Fruit fly (Drosophila melanogaster) whole organism, adult: ENCODE results near the gene Tmf.

Experiments
- CG12768 ChIP-seq: fragments of 200-800 bp; sonication (Bioruptor generic); optimal IDR thresholded peaks from 2 replicates; lab custom pipeline; 2017; ENCODE audit warnings: missing biosample characterization, missing genetic modification characterization, mild to moderate bottlenecking, moderate library complexity, missing genetic modification reagents
- CG14711 ChIP-seq: fragments of 200-800 bp; sonication (Bioruptor generic); optimal IDR thresholded peaks from 2 replicates; lab custom pipeline; 2018; ENCODE audit warnings: missing biosample characterization, mild to moderate bottlenecking, missing genetic modification characterization, moderate library complexity
- CG5204 ChIP-seq: fragments of 200-800 bp; sonication (Bioruptor generic); optimal IDR thresholded peaks from 2 replicates; lab custom pipeline; 2016; ENCODE audit warnings: missing biosample characterization, missing genetic modification characterization
- CG7101 ChIP-seq: fragments of 200-800 bp; sonication (Bioruptor generic); optimal IDR thresholded peaks from 2 replicates; lab custom pipeline; 2018; ENCODE audit warnings: missing biosample characterization, mild to moderate bottlenecking, missing genetic modification characterization, moderate library complexity
- Hr96 ChIP-seq: fragments of 200-800 bp; sonication (Bioruptor generic); optimal IDR thresholded peaks from 2 replicates; lab custom pipeline; 2016; ENCODE audit warnings: missing biosample characterization, missing genetic modification characterization
- Mnt ChIP-seq: fragments of 200-800 bp; sonication (Bioruptor generic); optimal IDR thresholded peaks from 2 replicates; lab custom pipeline; 2016; ENCODE audit warnings: missing biosample characterization, mild to moderate bottlenecking, missing genetic modification characterization
- cnc ChIP-seq, 2 experiments: fragments of >200 bp; optimal IDR thresholded peaks; 2 replicates each; lab custom pipeline; 2017
- kay ChIP-seq: fragments of 200-800 bp; sonication (Bioruptor generic); peaks from one replicate; lab custom pipeline; 2016; ENCODE audit warnings: missing biosample characterization, missing genetic modification characterization, borderline replicate concordance
- pad ChIP-seq: fragments of 200-800 bp; sonication (Bioruptor generic); optimal IDR thresholded peaks from 3 replicates; lab custom pipeline; 2017; ENCODE audit warnings: missing biosample characterization, missing genetic modification characterization, mild to moderate bottlenecking, moderate library complexity, missing genetic modification reagents
- tj ChIP-seq: fragments of 200-800 bp; sonication (Bioruptor generic); optimal IDR thresholded peaks from 3 replicates; lab custom pipeline; 2017; ENCODE audit warnings: missing biosample characterization, mild to moderate bottlenecking, missing genetic modification characterization, moderate library complexity
- toe ChIP-seq: fragments of 200-800 bp; sonication (Bioruptor generic); optimal IDR thresholded peaks from 2 replicates; lab custom pipeline; 2016; ENCODE audit warnings: missing biosample characterization, missing genetic modification characterization

- TF ChIP-seq CG12768 (GFP tag; lab: Kevin White, UChicago) (peak; percentile 83), CG7101 (tag; lab: Kevin White, UChicago) (peak; percentile 94), cnc (optimal IDR thresholded peaks at IDR 0.05; lab: Kevin White, UChicago) (no peak), toe (peak; percentile 89), kay (GFP tag; lab: Kevin White, UChicago) (no peak), Hr96 (peak; percentile 97), CG14711 (tag; lab: Kevin White, UChicago) (peak; percentile 88), CG5204 (GFP tag; lab: Kevin White, UChicago) (peak; percentile 83), pad (GFP tag; lab: Kevin White, UChicago) (peak; percentile 84), Mnt (peak; percentile 91), tj (GFP tag; lab: Kevin White, UChicago) (peak; percentile 75)
These were observed 8.4 kb downstream of the Tmf start for dm6 chrX:6852574-6852973.
